Fruit fly (Drosophila melanogaster): ENCODE results near the gene CG43725.

The CG43725 gene

dm6 chr2L:11052493-11052788, 22.9 kb upstream of the CG43725 start (continued):
- TF ChIP-seq achi (GFP tag; optimal IDR thresholded peaks at IDR 0.05) (peak; percentile 68), salr (GFP tag; optimal IDR thresholded peaks at IDR 0.05) (no peak), cyc (GFP tag; optimal IDR thresholded peaks at IDR 0.05) (no peak), Ets96B (tag; optimal IDR thresholded peaks at IDR 0.05) (peak; percentile 84), CG9139 (GFP tag; optimal IDR thresholded peaks at IDR 0.05) (peak; percentile 62), CG3032 (tag; optimal IDR thresholded peaks at IDR 0.05) (peak; percentile 85), CG11762 (GFP tag; optimal IDR thresholded peaks at IDR 0.05; ENCODE audit: insufficient read depth) (peak; percentile 9), CG15336 (GFP tag; IDR thresholded peaks at IDR 0.05) (peak; percentile 34; the same call in 1 of the 2 replicates), CG6163 (GFP tag; IDR thresholded peaks at IDR 0.05) (peak; percentile 68), CG31627 (GFP tag; optimal IDR thresholded peaks at IDR 0.05) (no peak), Smox (GFP tag; optimal IDR thresholded peaks at IDR 0.05) (no peak), CG6276 (GFP tag; optimal IDR thresholded peaks at IDR 0.05) (no peak), CG8119 (GFP tag; IDR thresholded peaks at IDR 0.05) (peak; percentile 49; the same call in 1 of the 3 replicates), dac (GFP tag; optimal IDR thresholded peaks at IDR 0.05) (no peak), pdm3 (GFP tag; optimal IDR thresholded peaks at IDR 0.05) (no peak), CG6792 (GFP tag; optimal IDR thresholded peaks at IDR 0.05) (peak; percentile 19)

dm6 chr2L:11053018-11053807, 22.1 kb upstream of the CG43725 start:
- TF ChIP-seq CG6163 (GFP tag; IDR thresholded peaks at IDR 0.05) (peak; percentile 94), Hr38 (GFP tag; optimal IDR thresholded peaks at IDR 0.05) (no peak), OdsH (GFP tag; optimal IDR thresholded peaks at IDR 0.05) (peak; percentile 92), CG6854 (GFP tag; optimal IDR thresholded peaks at IDR 0.05) (peak; percentile 84), CG31627 (GFP tag; optimal IDR thresholded peaks at IDR 0.05) (peak; percentile 90), CG32006 (GFP tag; optimal IDR thresholded peaks at IDR 0.05) (peak; percentile 50), CG15336 (GFP tag; IDR thresholded peaks at IDR 0.05) (peak; percentile 47; the same call in 1 of the 2 replicates), net (GFP tag; optimal IDR thresholded peaks at IDR 0.05) (peak; percentile 85), CG11902 (GFP tag; optimal IDR thresholded peaks at IDR 0.05) (peak; percentile 93), pdm3 (GFP tag; optimal IDR thresholded peaks at IDR 0.05) (peak; percentile 90), Lpt (GFP tag; optimal IDR thresholded peaks at IDR 0.05) (peak; percentile 58), CG11762 (GFP tag; optimal IDR thresholded peaks at IDR 0.05; ENCODE audit: insufficient read depth) (peak; percentile 88), topi (GFP tag; optimal IDR thresholded peaks at IDR 0.05) (peak; percentile 92), dsx (GFP tag; optimal IDR thresholded peaks at IDR 0.05; ENCODE audit: poor library complexity, severe bottlenecking) (peak; percentile 83), spab (GFP tag; optimal IDR thresholded peaks at IDR 0.05) (peak; percentile 88), acj6 (GFP tag; optimal IDR thresholded peaks at IDR 0.05) (peak; percentile 94), Eip75B (GFP tag; optimal IDR thresholded peaks at IDR 0.05) (peak; percentile 93), vri (GFP tag; optimal IDR thresholded peaks at IDR 0.05) (peak; percentile 84), achi (GFP tag; optimal IDR thresholded peaks at IDR 0.05) (peak; percentile 88), CG10669 (GFP tag; optimal IDR thresholded peaks at IDR 0.05) (peak; percentile 90), Sox102F (GFP tag; optimal IDR thresholded peaks at IDR 0.05) (peak; percentile 91), Hr4 (GFP tag; optimal IDR thresholded peaks at IDR 0.05) (peak; percentile 59), CG16779 (tag; optimal IDR thresholded peaks at IDR 0.05) (peak; percentile 73), Smox (GFP tag; optimal IDR thresholded peaks at IDR 0.05) (peak; percentile 91), Ets21C (GFP tag; optimal IDR thresholded peaks at IDR 0.05) (peak; percentile 82), Sox15 (GFP tag; optimal IDR thresholded peaks at IDR 0.05) (peak; percentile 90), Eip93F (GFP tag; optimal IDR thresholded peaks at IDR 0.05) (peak; percentile 61), CG8632 (GFP tag; optimal IDR thresholded peaks at IDR 0.05) (peak; percentile 86), CG8119 (GFP tag; IDR thresholded peaks at IDR 0.05) (peak; percentile 42; the same call in 2 of the 3 replicates), Met (GFP tag; optimal IDR thresholded peaks at IDR 0.05) (peak; percentile 94), eg (GFP tag; IDR thresholded peaks at IDR 0.05) (peak; percentile 70), cyc (GFP tag; optimal IDR thresholded peaks at IDR 0.05) (peak; percentile 91), CG6808 (GFP tag; optimal IDR thresholded peaks at IDR 0.05) (peak; percentile 90), lz (GFP tag; optimal IDR thresholded peaks at IDR 0.05) (peak; percentile 91), fd59A (GFP tag; optimal IDR thresholded peaks at IDR 0.05) (peak; percentile 89), Eip78C (GFP tag) (peak; percentile 98), Sox14 (GFP tag; optimal IDR thresholded peaks at IDR 0.05) (peak; percentile 86), Blimp-1 (GFP tag; optimal IDR thresholded peaks at IDR 0.05) (peak; percentile 62), CG34406 (GFP tag; optimal IDR thresholded peaks at IDR 0.05) (peak; percentile 89), ss (GFP tag; optimal IDR thresholded peaks at IDR 0.05) (peak; percentile 86 to 92), dac (GFP tag; optimal IDR thresholded peaks at IDR 0.05) (peak; percentile 6)

Data from whole organism, prepupa.